Worm (Caenorhabditis elegans) whole organism, L1 larva: Measurements from ENCODE around the gene T04F8.2.
A peak's percentile ranks its signal among the peaks of the same experiment; 100 is the strongest.

Experiments used
- aly-2 ChIP-seq: fragments of 150-350 bp; optimal IDR thresholded peaks from 2 replicates; lab custom pipeline; 2014; ENCODE audit warnings: missing biosample characterization, missing genetic modification characterization
- ama-1 ChIP-seq: fragments of 150-350 bp; optimal IDR thresholded peaks from 2 replicates; lab custom pipeline; 2014
- elt-3 ChIP-seq, 6 experiments: fragments of 150-350 bp in 1 of 6; sonication (generic microtip); optimal IDR thresholded peaks; 2 replicates each; lab custom pipeline; 2017 to 2018; ENCODE audit warnings: missing biosample characterization in 6 of 6, missing genetic modification characterization in 6 of 6, inconsistent platforms in 1 of 6
- fkh-4 ChIP-seq: sonication (generic microtip); optimal IDR thresholded peaks from 2 replicates; lab custom pipeline; 2016; ENCODE audit warnings: missing compliant biosample characterization, missing genetic modification characterization, borderline replicate concordance
- irx-1 ChIP-seq: sonication (generic microtip); optimal IDR thresholded peaks from 2 replicates; lab custom pipeline; 2016; ENCODE audit warnings: missing genetic modification characterization, missing compliant biosample characterization
- isw-1 ChIP-seq: fragments of 200-800 bp; sonication (Bioruptor generic); IDR thresholded peaks from 2 replicates; pipeline ENCODE4 v1.3.6; 2022; ENCODE audit warnings: missing genetic modification characterization, missing compliant biosample characterization
- nhr-11 ChIP-seq: fragments of 150-350 bp; optimal IDR thresholded peaks from 2 replicates; lab custom pipeline; 2014; ENCODE audit warnings: missing biosample characterization, missing genetic modification characterization
- nhr-77 ChIP-seq: fragments of 150-350 bp; optimal IDR thresholded peaks from 2 replicates; lab custom pipeline; 2014; ENCODE audit warnings: missing biosample characterization, missing genetic modification characterization
- pag-3 ChIP-seq: sonication (generic microtip); optimal IDR thresholded peaks from 2 replicates; lab custom pipeline; 2017; ENCODE audit warnings: missing genetic modification characterization, mild to moderate bottlenecking, missing compliant biosample characterization, antibody characterized with exemption, borderline replicate concordance; ENCODE audit not compliant: insufficient read depth
- snu-23 ChIP-seq: sonication (generic microtip); optimal IDR thresholded peaks from 2 replicates; lab custom pipeline; 2016; ENCODE audit warnings: missing genetic modification characterization, missing compliant biosample characterization

DNA sequence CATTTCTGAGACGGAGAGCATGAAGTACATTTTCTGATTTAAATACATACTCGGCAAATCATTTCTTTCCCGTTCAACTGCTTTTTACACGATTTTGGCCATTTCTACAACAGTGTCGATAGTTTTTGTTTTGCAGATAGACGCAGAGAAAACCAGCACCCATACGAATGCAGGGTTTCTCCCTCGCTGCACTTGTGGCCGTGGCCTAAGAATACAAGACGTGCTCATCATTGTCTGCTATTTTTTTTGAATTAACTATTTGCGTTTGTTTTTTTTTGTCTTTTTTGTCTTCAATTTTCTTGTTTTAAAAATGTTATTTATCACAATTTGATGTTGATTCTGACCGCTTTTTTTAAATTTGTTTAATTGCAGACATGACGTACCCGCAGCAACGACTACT is 36.7 kb upstream of the T04F8.2 start, which contains the start of gene smcl-1:
- TF ChIP-seq ama-1 (lab: Kevin White, UChicago) (no peak), snu-23 (GFP tag; lab: Kevin White, UChicago) (no peak), pag-3 (tag; lab: Kevin White, UChicago) (no peak), elt-3 (tag; optimal IDR thresholded peaks at IDR 0.05; lab: Kevin White, UChicago) (no peak), aly-2 (tag; lab: Kevin White, UChicago) (no peak), irx-1 (tag; lab: Kevin White, UChicago) (no peak), fkh-4 (tag; lab: Kevin White, UChicago) (peak; percentile 14), nhr-11 (no peak), isw-1 (no peak), nhr-77 (tag; lab: Kevin White, UChicago) (no peak)
